Worm (Caenorhabditis elegans) whole organism, L3 larva: ENCODE measurements around the gene ZK1240.6.

Experiments
- ceh-16 ChIP-seq: sonication (generic microtip); optimal IDR thresholded peaks from 2 replicates; lab custom pipeline; 2017; ENCODE audit warnings: missing biosample characterization, missing genetic modification characterization
- egl-27 ChIP-seq: sonication (generic microtip); optimal IDR thresholded peaks from 4 replicates; lab custom pipeline; 2017; ENCODE audit warnings: missing biosample characterization, missing genetic modification reagents, missing genetic modification characterization
- elt-3 ChIP-seq, 3 experiments: fragments of 150-350 bp in 1 of 3; sonication (generic microtip) in 2 of 3; optimal IDR thresholded peaks; 2 replicates in 2 of 3; 4 replicates in 1 of 3; lab custom pipeline; 2014 to 2017; ENCODE audit warnings: missing biosample characterization in 3 of 3, missing genetic modification characterization in 3 of 3
- fkh-10 ChIP-seq: sonication (generic microtip); optimal IDR thresholded peaks from 2 replicates; lab custom pipeline; 2017; ENCODE audit warnings: missing biosample characterization, missing genetic modification reagents, missing genetic modification characterization
- jun-1 ChIP-seq: fragments of 150-350 bp; optimal IDR thresholded peaks from 2 replicates; lab custom pipeline; 2014; ENCODE audit warnings: missing biosample characterization, missing genetic modification reagents, missing genetic modification characterization
- mml-1 ChIP-seq: fragments of 150-350 bp; sonication (generic microtip); optimal IDR thresholded peaks from 3 replicates; lab custom pipeline; 2014; ENCODE audit warnings: missing biosample characterization, missing genetic modification characterization
- nhr-11 ChIP-seq: fragments of 150-350 bp; optimal IDR thresholded peaks from 2 replicates; lab custom pipeline; 2014; ENCODE audit warnings: missing biosample characterization, missing genetic modification characterization
- nhr-12 ChIP-seq: fragments of 150-350 bp; optimal IDR thresholded peaks from 2 replicates; lab custom pipeline; 2014; ENCODE audit warnings: missing biosample characterization, missing genetic modification characterization
- nhr-76 ChIP-seq: fragments of 150-350 bp; sonication (generic microtip); optimal IDR thresholded peaks from 5 replicates; lab custom pipeline; 2014; ENCODE audit warnings: missing biosample characterization, missing genetic modification characterization
- skn-1 ChIP-seq: fragments of 150-350 bp; optimal IDR thresholded peaks from 2 replicates; lab custom pipeline; 2014; ENCODE audit warnings: missing biosample characterization, missing genetic modification characterization
- snpc-4 ChIP-seq: fragments of 150-350 bp; optimal IDR thresholded peaks from 2 replicates; lab custom pipeline; 2014; ENCODE audit warnings: missing biosample characterization, missing genetic modification characterization

- TF ChIP-seq ceh-16 (no peak), snpc-4 (tag; lab: Kevin White, UChicago) (no peak), elt-3 (tag; optimal IDR thresholded peaks at IDR 0.05; lab: Kevin White, UChicago) (no peak), mml-1 (tag; lab: Kevin White, UChicago) (no peak), nhr-76 (tag; lab: Kevin White, UChicago) (no peak), nhr-12 (no peak), egl-27 (tag; lab: Kevin White, UChicago) (no peak), skn-1 (tag; lab: Kevin White, UChicago) (no peak), nhr-11 (tag; lab: Kevin White, UChicago) (no peak), fkh-10 (GFP tag; lab: Kevin White, UChicago) (no peak), jun-1 (tag; lab: Kevin White, UChicago) (no peak)
These were observed 13.5 kb upstream of the ZK1240.6 start for ce11 chrII:2336177-2336576.
